Fruit fly (Drosophila melanogaster) whole organism: ENCODE measurements around the gene ImpE1.

ENCODE experiments used
- CG8478 ChIP-seq: fragments of >200 bp; optimal IDR thresholded peaks from 2 replicates; lab custom pipeline; 2018; ENCODE audit warnings: inconsistent platforms
- Dll ChIP-seq: fragments of >200 bp; optimal IDR thresholded peaks from 2 replicates; lab custom pipeline; 2017
- EcR ChIP-seq, 2 experiments: fragments of >200 bp; optimal IDR thresholded peaks; 2 replicates each; lab custom pipeline; 2017; ENCODE audit warnings: missing biosample characterization in 2 of 2, missing genetic modification characterization in 2 of 2, missing genetic modification reagents in 2 of 2
- pan ChIP-seq: fragments of >200 bp; optimal IDR thresholded peaks from 2 replicates; lab custom pipeline; 2017
- psq ChIP-seq: fragments of >200 bp; optimal IDR thresholded peaks from 2 replicates; lab custom pipeline; 2017

- TF ChIP-seq Dll (lab: Kevin White, UChicago) (no peak), CG8478 (lab: Kevin White, UChicago) (no peak), EcR (GFP tag; optimal IDR thresholded peaks at IDR 0.05; lab: Kevin White, UChicago) (no peak), psq (no peak), pan (lab: Kevin White, UChicago) (no peak)
Measured at dm6 chr3L:8424831-8425336, 52.7 kb downstream of the ImpE1 start, which contains the start of gene Cbl.
